Fruit fly (Drosophila melanogaster): ENCODE results near the gene Nep5.
A peak's percentile ranks its signal among the peaks of the same experiment; 100 is the strongest.

The Nep5 gene

dm6 chr3R:27069810-27070625 is 6.0 kb upstream of the Nep5 start, which contains the start of gene spz:
spz (minus strand) TSS chr3R:27070070.
- TF ChIP-seq N (GFP tag; optimal IDR thresholded peaks at IDR 0.05) (no peak), foxo (GFP tag; optimal IDR thresholded peaks at IDR 0.05) (peak in 1 of 2 experiments; percentile 6), rgr (GFP tag; optimal IDR thresholded peaks at IDR 0.05) (peak; percentile 0), Hr83 (GFP tag; optimal IDR thresholded peaks at IDR 0.05; ENCODE audit: poor library complexity, severe bottlenecking) (peak; percentile 32), fru (GFP tag; optimal IDR thresholded peaks at IDR 0.05) (peak; percentile 7), Vsx2 (GFP tag; optimal IDR thresholded peaks at IDR 0.05; ENCODE audit: partially characterized antibody) (peak; percentile 33), Myc (optimal IDR thresholded peaks at IDR 0.05) (no peak), h (GFP tag; optimal IDR thresholded peaks at IDR 0.05) (peak; percentile 49), Jra (GFP tag; optimal IDR thresholded peaks at IDR 0.05) (no peak), Dif (GFP tag; optimal IDR thresholded peaks at IDR 0.05; ENCODE audit: partially characterized antibody) (peak; percentile 87), dl (GFP tag; optimal IDR thresholded peaks at IDR 0.05; ENCODE audit: insufficient read depth in 1 of 2, partially characterized antibody in 2 of 2) (peak; percentile 61 to 89), woc (GFP tag; optimal IDR thresholded peaks at IDR 0.05) (no peak)

dm6 chr3R:27069201-27069600 is 5.2 kb upstream of the Nep5 start:
- TF ChIP-seq ey (GFP tag; optimal IDR thresholded peaks at IDR 0.05): no peak
- TF ChIP-seq sv (GFP tag; optimal IDR thresholded peaks at IDR 0.05): no peak
- no peak for TF ChIP-seq dsf (GFP tag; optimal IDR thresholded peaks at IDR 0.05; ENCODE audit: borderline replicate concordance)
- TF ChIP-seq CrebA (GFP tag; optimal IDR thresholded peaks at IDR 0.05; ENCODE audit: borderline replicate concordance): no peak
- no peak for TF ChIP-seq Rel (GFP tag; optimal IDR thresholded peaks at IDR 0.05)
- TF ChIP-seq Rel (tag; optimal IDR thresholded peaks at IDR 0.05): no peak
- TF ChIP-seq sage (GFP tag; optimal IDR thresholded peaks at IDR 0.05): no peak
- TF ChIP-seq CG32264 (GFP tag; optimal IDR thresholded peaks at IDR 0.05): no peak
- no peak for TF ChIP-seq N (GFP tag; optimal IDR thresholded peaks at IDR 0.05)
- no peak for TF ChIP-seq tai (GFP tag; optimal IDR thresholded peaks at IDR 0.05)
- TF ChIP-seq h (GFP tag; optimal IDR thresholded peaks at IDR 0.05): no peak
- TF ChIP-seq jim (GFP tag; optimal IDR thresholded peaks at IDR 0.05): no peak
- TF ChIP-seq Sp1 (GFP tag; optimal IDR thresholded peaks at IDR 0.05): no peak

dm6 chr3R:27067362-27067761 is 3.4 kb upstream of the Nep5 start:
- no peak for TF ChIP-seq sv (GFP tag; optimal IDR thresholded peaks at IDR 0.05)
- no peak for TF ChIP-seq fru (GFP tag; optimal IDR thresholded peaks at IDR 0.05)
- TF ChIP-seq Dfd (GFP tag; optimal IDR thresholded peaks at IDR 0.05): no peak
- TF ChIP-seq psq (GFP tag; optimal IDR thresholded peaks at IDR 0.05): no peak
- no peak for TF ChIP-seq Hnf4 (GFP tag; optimal IDR thresholded peaks at IDR 0.05)
- TF ChIP-seq GATAd (GFP tag; optimal IDR thresholded peaks at IDR 0.05): no peak
- no peak for TF ChIP-seq HLH106 (tag; optimal IDR thresholded peaks at IDR 0.05)
- TF ChIP-seq ey (GFP tag; optimal IDR thresholded peaks at IDR 0.05): no peak
- TF ChIP-seq foxo (GFP tag; optimal IDR thresholded peaks at IDR 0.05): no peak
- no peak for TF ChIP-seq dmrt93B (GFP tag; optimal IDR thresholded peaks at IDR 0.05)
- no peak for TF ChIP-seq dl (GFP tag; optimal IDR thresholded peaks at IDR 0.05; ENCODE audit: insufficient read depth in 1 of 2, partially characterized antibody in 2 of 2)
- TF ChIP-seq Sp1 (GFP tag; optimal IDR thresholded peaks at IDR 0.05): no peak
- TF ChIP-seq Abd-B (GFP tag; optimal IDR thresholded peaks at IDR 0.05): no peak
- TF ChIP-seq Hr83 (GFP tag; optimal IDR thresholded peaks at IDR 0.05; ENCODE audit: poor library complexity, severe bottlenecking): no peak
- TF ChIP-seq OdsH (GFP tag; optimal IDR thresholded peaks at IDR 0.05): no peak
- TF ChIP-seq usp (GFP tag; optimal IDR thresholded peaks at IDR 0.05): no peak

dm6 chr3R:27065136-27065535 is 1.1 kb upstream of the Nep5 start, which contains the start of gene CG43935:
CG43935 (plus strand) TSS chr3R:27065436.
- TF ChIP-seq CG9705 (GFP tag; optimal IDR thresholded peaks at IDR 0.05): no peak
- no peak for TF ChIP-seq Sp1 (GFP tag; optimal IDR thresholded peaks at IDR 0.05)
- no peak for TF ChIP-seq usp (GFP tag; optimal IDR thresholded peaks at IDR 0.05)
- no peak for TF ChIP-seq brk (GFP tag; optimal IDR thresholded peaks at IDR 0.05)
- TF ChIP-seq ey (GFP tag; optimal IDR thresholded peaks at IDR 0.05): no peak
- no peak for TF ChIP-seq jim (GFP tag; optimal IDR thresholded peaks at IDR 0.05)
- no peak for TF ChIP-seq psq (GFP tag; optimal IDR thresholded peaks at IDR 0.05)
- TF ChIP-seq GATAd (GFP tag; optimal IDR thresholded peaks at IDR 0.05): no peak
- TF ChIP-seq lola (GFP tag; optimal IDR thresholded peaks at IDR 0.05): no peak
- no peak for TF ChIP-seq Vsx2 (GFP tag; optimal IDR thresholded peaks at IDR 0.05; ENCODE audit: partially characterized antibody)
- TF ChIP-seq Jra (GFP tag; optimal IDR thresholded peaks at IDR 0.05): no peak
- TF ChIP-seq Hnf4 (GFP tag; optimal IDR thresholded peaks at IDR 0.05): no peak
- no peak for TF ChIP-seq dsf (GFP tag; optimal IDR thresholded peaks at IDR 0.05; ENCODE audit: borderline replicate concordance)
- no peak for TF ChIP-seq tai (GFP tag; optimal IDR thresholded peaks at IDR 0.05)
- TF ChIP-seq Mio (GFP tag; optimal IDR thresholded peaks at IDR 0.05): no peak
